Fruit fly (Drosophila melanogaster): ENCODE results near the gene CG8997.

DNA sequence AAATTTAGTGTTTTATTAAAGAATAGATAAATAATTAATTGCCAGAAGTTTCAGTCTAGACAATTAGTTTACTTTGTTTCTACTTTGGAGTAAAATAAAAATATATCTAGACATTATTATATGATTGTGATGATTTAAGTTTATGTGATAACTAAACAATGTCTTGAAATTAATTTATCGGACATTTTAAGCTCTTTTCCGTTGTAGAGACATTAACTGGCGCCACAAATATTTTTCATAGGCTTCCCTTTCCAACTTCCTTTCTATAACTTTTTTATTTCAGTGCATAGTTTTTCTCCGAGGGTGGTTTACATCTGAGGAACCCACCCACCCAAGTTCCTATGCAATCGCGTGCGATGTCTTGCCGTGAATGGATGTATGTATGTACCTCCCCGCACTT is 31.6 kb upstream of the CG8997 start:
- TF ChIP-seq CG12768 (GFP tag; optimal IDR thresholded peaks at IDR 0.05) (no peak), tj (GFP tag; optimal IDR thresholded peaks at IDR 0.05) (no peak), CG1620 (GFP tag; optimal IDR thresholded peaks at IDR 0.05) (no peak)

Measured in whole organism, adult.